Worm (Caenorhabditis elegans): Measurements from ENCODE around the gene plx-2.

plx-2 gene

DNA sequence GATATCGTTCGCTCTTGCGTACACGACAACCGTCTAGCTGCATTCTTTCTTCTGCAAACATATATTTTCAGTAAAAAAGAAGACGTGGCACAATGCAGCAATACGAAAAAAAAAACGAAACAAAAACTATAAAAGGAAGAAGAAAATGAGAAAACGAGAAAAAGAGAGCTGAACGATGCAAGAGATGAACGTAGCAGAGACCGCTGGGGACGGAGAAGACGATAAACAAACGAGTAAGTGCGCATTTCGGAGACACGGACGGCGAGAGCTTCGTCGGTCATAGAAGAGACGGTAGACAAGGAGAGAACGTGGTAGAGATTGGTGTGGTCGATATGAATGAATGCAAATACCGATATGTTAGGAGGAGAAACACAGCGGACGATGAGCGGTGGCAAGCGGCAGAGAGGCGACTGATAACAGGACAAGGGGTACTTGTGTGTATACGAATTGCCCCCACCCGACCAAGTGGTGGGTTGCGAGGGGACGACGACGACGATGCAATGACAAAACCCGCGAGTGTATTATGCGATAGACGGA lies 13.3 kb upstream of the plx-2 start, which contains the start of gene K04B12.2 (continued):
- TF ChIP-seq die-1 (tag; optimal IDR thresholded peaks at IDR 0.05) (no peak), ceh-91 (GFP tag; IDR thresholded peaks at IDR 0.05) (no peak), madf-6 (GFP tag; IDR thresholded peaks at IDR 0.05) (no peak), unc-62 (GFP tag; optimal IDR thresholded peaks at IDR 0.05) (no peak), let-607 (tag; optimal IDR thresholded peaks at IDR 0.05) (no peak), him-1 (tag; optimal IDR thresholded peaks at IDR 0.05) (no peak), ceh-27 (GFP tag; optimal IDR thresholded peaks at IDR 0.05) (no peak), pha-4 (tag; optimal IDR thresholded peaks at IDR 0.05) (no peak), sea-2 (GFP tag; IDR thresholded peaks at IDR 0.05) (no peak), ztf-22 (GFP tag; optimal IDR thresholded peaks at IDR 0.05) (no peak), attf-6 (GFP tag; IDR thresholded peaks at IDR 0.05) (no peak), ztf-18 (tag; optimal IDR thresholded peaks at IDR 0.05) (peak; percentile 37), T26A5.8 (tag; optimal IDR thresholded peaks at IDR 0.05) (no peak), snpc-3.4 (tag; optimal IDR thresholded peaks at IDR 0.05) (no peak), rcor-1 (GFP tag; IDR thresholded peaks at IDR 0.05) (0 out of 2 replicates have a peak, but pooled peaks have one; percentile 33), K12H6.12 (tag; optimal IDR thresholded peaks at IDR 0.05) (peak; percentile 15), F37B4.10 (GFP tag; IDR thresholded peaks at IDR 0.05) (no peak), lin-40 (tag; optimal IDR thresholded peaks at IDR 0.05) (peak; percentile 77), attf-5 (GFP tag; optimal IDR thresholded peaks at IDR 0.05) (peak; percentile 85), mel-28 (tag; optimal IDR thresholded peaks at IDR 0.05; ENCODE audit: borderline replicate concordance) (no peak), aptf-3 (GFP tag; IDR thresholded peaks at IDR 0.05) (no peak), lsl-1 (GFP tag; optimal IDR thresholded peaks at IDR 0.05) (no peak), ekl-4 (GFP tag; IDR thresholded peaks at IDR 0.05) (0 out of 2 replicates have a peak, but pooled peaks have one; percentile 25), Y53F4B.3 (GFP tag; IDR thresholded peaks at IDR 0.05) (no peak), zim-3 (tag; optimal IDR thresholded peaks at IDR 0.05) (no peak), hmg-1.2 (GFP tag; IDR thresholded peaks at IDR 0.05) (peak; percentile 78), lsy-27 (tag; optimal IDR thresholded peaks at IDR 0.05; ENCODE audit: borderline replicate concordance, insufficient read depth) (no peak), chd-7 (tag; optimal IDR thresholded peaks at IDR 0.05) (peak; percentile 2), ets-4 (GFP tag; optimal IDR thresholded peaks at IDR 0.05) (peak; percentile 61), nhr-80 (tag; optimal IDR thresholded peaks at IDR 0.05) (peak; percentile 100), nhr-90 (tag; optimal IDR thresholded peaks at IDR 0.05) (peak; percentile 53), snpc-1.3 (tag; optimal IDR thresholded peaks at IDR 0.05; ENCODE audit: insufficient read depth) (no peak), atf-7 (tag; optimal IDR thresholded peaks at IDR 0.05) (no peak), nhr-179 (tag; optimal IDR thresholded peaks at IDR 0.05) (no peak), F39B2.1 (GFP tag; IDR thresholded peaks at IDR 0.05) (no peak), madf-3 (GFP tag; IDR thresholded peaks at IDR 0.05) (no peak), B0035.1 (tag; optimal IDR thresholded peaks at IDR 0.05) (no peak), hmg-20 (GFP tag; IDR thresholded peaks at IDR 0.05) (no peak), B0336.3 (GFP tag; IDR thresholded peaks at IDR 0.05) (peak; percentile 79; the same call in 1 of the 2 replicates), dpff-1 (tag; optimal IDR thresholded peaks at IDR 0.05) (no peak), T07F8.4 (tag; optimal IDR thresholded peaks at IDR 0.05) (no peak), tbx-9 (tag; optimal IDR thresholded peaks at IDR 0.05; ENCODE audit: borderline replicate concordance) (no peak), B0261.1 (tag; optimal IDR thresholded peaks at IDR 0.05) (no peak), rec-8 (tag; optimal IDR thresholded peaks at IDR 0.05) (no peak), lin-26 (GFP tag; IDR thresholded peaks at IDR 0.05) (peak; percentile 26; the same call in 1 of the 2 replicates), F23B12.7 (tag; optimal IDR thresholded peaks at IDR 0.05; ENCODE audit: insufficient read depth) (peak; percentile 14), xnd-1 (tag; optimal IDR thresholded peaks at IDR 0.05) (no peak), F57A8.1 (GFP tag; optimal IDR thresholded peaks at IDR 0.05) (no peak)

Data from whole organism, young adult.